Fruit fly (Drosophila melanogaster) whole organism, prepupa: Measurements from ENCODE around the gene CG32024.

ENCODE experiments used
- Blimp-1 ChIP-seq: fragments of 200-800 bp; sonication (Bioruptor generic); optimal IDR thresholded peaks from 3 replicates; lab custom pipeline; 2017; ENCODE audit warnings: missing biosample characterization, missing genetic modification characterization, mild to moderate bottlenecking, moderate library complexity, missing genetic modification reagents
- Eip93F ChIP-seq: fragments of 200-800 bp; sonication (Bioruptor generic); optimal IDR thresholded peaks from 2 replicates; lab custom pipeline; 2016; ENCODE audit warnings: missing biosample characterization, mild to moderate bottlenecking, missing genetic modification characterization

dm6 chr3L:8763037-8763454, 44.4 kb upstream of the CG32024 start:
- TF ChIP-seq Eip93F (GFP tag; lab: Kevin White, UChicago): no peak
- TF ChIP-seq Blimp-1 (GFP tag; lab: Kevin White, UChicago): no peak
